Fruit fly (Drosophila melanogaster): Measurements from ENCODE around the gene CG7049.

DNA sequence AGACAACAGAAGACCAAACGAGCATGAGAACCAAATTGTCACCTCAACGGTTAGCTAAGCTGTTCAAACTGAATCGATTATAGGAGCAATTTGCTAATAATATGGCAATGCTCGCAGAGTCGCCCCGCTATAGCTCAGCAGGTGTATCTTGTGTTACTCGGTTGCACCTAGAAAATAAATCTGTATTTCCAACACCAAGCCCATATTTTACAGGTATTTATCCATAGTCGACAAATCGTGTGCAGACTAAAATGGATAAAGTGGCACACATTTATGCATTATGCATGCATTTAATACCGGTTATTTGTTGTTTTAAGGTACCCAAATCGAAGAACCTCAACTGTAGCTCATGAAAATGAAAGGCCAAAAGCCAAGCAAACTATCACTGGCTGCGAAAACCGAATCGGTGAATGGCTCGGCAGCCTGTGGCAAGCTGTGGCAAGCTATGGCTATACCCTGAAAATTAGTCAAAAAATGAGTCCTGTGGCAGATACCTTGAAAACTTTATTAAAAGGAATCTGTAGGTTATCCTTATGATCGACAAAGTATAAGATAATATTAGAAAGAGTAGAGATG lies 3.0 kb upstream of the CG7049 start, which contains the start of gene Vdup1:
- no peak for TF ChIP-seq sage (GFP tag; optimal IDR thresholded peaks at IDR 0.05)
- TF ChIP-seq Jra (GFP tag; optimal IDR thresholded peaks at IDR 0.05), result no peak
- TF ChIP-seq Dif (GFP tag; optimal IDR thresholded peaks at IDR 0.05; ENCODE audit: partially characterized antibody), result no peak
- no peak for TF ChIP-seq br (GFP tag; optimal IDR thresholded peaks at IDR 0.05)
